Worm (Caenorhabditis elegans): ENCODE results near the gene nstp-3.
A peak's percentile ranks its signal among the peaks of the same experiment; 100 is the strongest.

nstp-3 gene

DNA sequence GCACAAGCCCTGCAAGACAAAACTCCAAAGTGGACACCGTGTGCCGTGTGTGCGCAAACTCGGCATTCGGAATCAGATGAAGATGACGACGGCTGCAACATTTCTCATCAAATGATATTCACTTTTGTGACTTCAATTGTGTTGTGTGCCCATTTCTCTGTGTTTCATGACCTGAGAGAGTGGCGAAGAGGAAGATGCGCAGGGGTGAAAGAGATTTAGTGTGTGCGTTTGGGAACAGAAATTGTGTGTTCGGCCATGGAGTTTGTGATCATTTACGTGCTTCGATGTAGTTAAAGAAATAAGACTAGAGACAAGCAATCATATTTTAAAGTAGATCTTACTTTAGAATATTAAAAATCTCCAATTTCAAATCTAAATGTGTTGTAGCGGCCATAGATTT lies 9.4 kb downstream of the nstp-3 start:
- TF ChIP-seq lsy-2 (tag; optimal IDR thresholded peaks at IDR 0.05) (peak in 1 of 2 experiments; percentile 10), sma-9 (GFP tag; optimal IDR thresholded peaks at IDR 0.05) (peak; percentile 20), sma-9 (tag; optimal IDR thresholded peaks at IDR 0.05) (no peak), fos-1 (tag; optimal IDR thresholded peaks at IDR 0.05) (peak; percentile 18), ztf-4 (tag; optimal IDR thresholded peaks at IDR 0.05) (no peak)

DNA sequence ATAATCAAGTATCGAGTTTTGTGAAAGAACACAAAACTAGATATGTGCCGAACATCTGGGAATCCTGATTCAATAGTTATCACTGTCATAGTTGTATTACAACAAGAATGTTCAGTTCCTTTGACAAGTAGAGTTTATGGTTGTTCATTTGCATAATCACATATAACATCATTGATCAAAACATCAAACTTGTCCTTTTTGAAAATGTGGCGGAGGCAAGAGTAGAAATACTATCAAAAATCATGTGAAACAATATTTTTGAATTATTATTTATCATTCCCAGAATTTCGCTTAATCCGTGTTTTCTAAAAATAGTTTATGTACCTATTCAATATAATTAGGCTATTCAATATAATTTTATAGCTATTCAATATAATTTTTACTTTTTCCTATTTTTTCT lies 12.7 kb downstream of the nstp-3 start, which contains the start of gene F44E7.7:
F44E7.7 (minus strand) TSS at position 101 of the 400 bp plus-strand sequence.
- TF ChIP-seq fos-1 (tag; optimal IDR thresholded peaks at IDR 0.05) (no peak), blmp-1 (tag; optimal IDR thresholded peaks at IDR 0.05; ENCODE audit: insufficient read depth) (no peak), sem-4 (tag; optimal IDR thresholded peaks at IDR 0.05) (no peak), nhr-6 (tag; optimal IDR thresholded peaks at IDR 0.05) (no peak), gmeb-1 (tag; optimal IDR thresholded peaks at IDR 0.05) (no peak), unc-55 (GFP tag; optimal IDR thresholded peaks at IDR 0.05) (no peak), snpc-4 (tag; optimal IDR thresholded peaks at IDR 0.05) (no peak)

DNA sequence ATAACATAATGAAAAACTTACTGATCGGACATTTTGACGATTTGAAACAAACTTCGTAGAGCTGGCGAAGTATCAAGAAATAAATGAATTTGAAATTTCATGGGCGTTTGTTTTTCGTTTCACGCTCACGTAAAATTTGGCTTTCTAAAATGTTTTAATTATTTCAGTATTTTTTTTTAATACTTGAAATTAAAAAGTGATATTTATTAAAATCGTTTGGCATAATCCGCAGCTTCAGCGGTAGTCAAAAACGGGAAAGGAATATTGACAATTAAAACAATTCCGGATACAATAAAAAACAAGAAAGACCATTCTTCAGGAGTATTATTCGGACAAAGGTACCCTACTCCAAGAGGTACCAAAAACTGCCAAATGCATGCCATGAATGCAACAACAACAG lies 15.3 kb downstream of the nstp-3 start, which contains the start of gene fbxa-183:
fbxa-183 (minus strand) TSS at position 101 of the 400 bp plus-strand sequence.
- no peak for TF ChIP-seq mbf-1 (tag; optimal IDR thresholded peaks at IDR 0.05)
- no peak for TF ChIP-seq nhr-237 (tag; optimal IDR thresholded peaks at IDR 0.05)
- TF ChIP-seq elt-1 (tag; optimal IDR thresholded peaks at IDR 0.05): no peak
- TF ChIP-seq R02D3.7 (tag; optimal IDR thresholded peaks at IDR 0.05): no peak
- no peak for TF ChIP-seq gmeb-1 (tag; optimal IDR thresholded peaks at IDR 0.05)
- no peak for TF ChIP-seq nhr-6 (tag; optimal IDR thresholded peaks at IDR 0.05)
- no peak for TF ChIP-seq zag-1 (tag; optimal IDR thresholded peaks at IDR 0.05)
- TF ChIP-seq unc-39 (tag; optimal IDR thresholded peaks at IDR 0.05): no peak
- TF ChIP-seq ama-1 (optimal IDR thresholded peaks at IDR 0.05): no peak
- TF ChIP-seq unc-55 (GFP tag; optimal IDR thresholded peaks at IDR 0.05): no peak
- TF ChIP-seq lsy-2 (tag; optimal IDR thresholded peaks at IDR 0.05): no peak
- TF ChIP-seq unc-62 (GFP tag; optimal IDR thresholded peaks at IDR 0.05): no peak
- no peak for TF ChIP-seq C34F6.9 (tag; optimal IDR thresholded peaks at IDR 0.05)
- TF ChIP-seq nhr-10 (tag; optimal IDR thresholded peaks at IDR 0.05): no peak
- TF ChIP-seq sem-4 (tag; optimal IDR thresholded peaks at IDR 0.05): no peak
- no peak for TF ChIP-seq ceh-16 (tag; optimal IDR thresholded peaks at IDR 0.05)
- no peak for TF ChIP-seq lin-11 (tag; optimal IDR thresholded peaks at IDR 0.05)

DNA sequence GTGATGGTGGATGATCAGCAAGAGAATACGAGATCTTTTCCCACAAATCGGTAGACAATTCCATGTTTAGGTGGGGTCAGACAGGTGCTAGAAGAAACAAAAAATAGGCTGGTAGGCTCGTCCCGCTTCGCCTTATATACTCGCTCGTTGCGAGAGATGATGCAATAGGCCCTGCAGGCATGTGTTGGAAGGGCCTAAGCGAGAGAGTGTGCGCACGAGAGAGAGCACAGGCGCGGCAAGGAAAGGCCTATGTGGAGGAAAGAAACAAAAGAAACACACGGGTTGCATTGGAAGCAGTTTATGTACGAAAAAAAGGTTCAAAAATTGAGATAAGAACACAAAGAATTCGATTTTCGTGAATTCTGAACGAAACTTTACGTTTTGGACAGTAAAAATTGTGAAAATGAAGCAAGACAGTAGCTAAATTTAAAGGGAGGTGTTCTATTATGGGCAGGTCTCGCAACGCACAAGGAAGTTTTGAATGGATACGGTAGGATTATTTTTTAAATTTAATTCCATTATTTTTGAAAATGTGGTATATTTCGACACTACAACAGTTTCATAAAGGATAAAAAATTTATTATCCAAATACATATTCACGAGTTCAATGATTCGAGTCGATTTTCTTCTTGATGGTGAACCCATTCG lies 17.2 kb downstream of the nstp-3 start, which contains the start of gene F44E7.5:
F44E7.5 (minus strand) TSS at position 210 of the 648 bp plus-strand sequence.
- no peak for TF ChIP-seq egl-27 (tag; optimal IDR thresholded peaks at IDR 0.05)
- no peak for TF ChIP-seq zag-1 (tag; optimal IDR thresholded peaks at IDR 0.05)
- peak; percentile 78 for TF ChIP-seq nhr-25 (tag; optimal IDR thresholded peaks at IDR 0.05)
- TF ChIP-seq aly-2 (tag; optimal IDR thresholded peaks at IDR 0.05): no peak
- no peak for TF ChIP-seq nhr-11 (tag; optimal IDR thresholded peaks at IDR 0.05)
- peak; percentile 61 to 76 for TF ChIP-seq mdl-1 (tag; optimal IDR thresholded peaks at IDR 0.05)
- no peak for TF ChIP-seq mbf-1 (tag; optimal IDR thresholded peaks at IDR 0.05)
- TF ChIP-seq nhr-21 (tag; optimal IDR thresholded peaks at IDR 0.05): peak; percentile 57
- TF ChIP-seq nhr-77 (tag; optimal IDR thresholded peaks at IDR 0.05): no peak
- TF ChIP-seq gmeb-1 (tag; optimal IDR thresholded peaks at IDR 0.05): peak; percentile 65
- peak; percentile 60 for TF ChIP-seq sma-3 (GFP tag; optimal IDR thresholded peaks at IDR 0.05)
- TF ChIP-seq Y55F3AM.14 (GFP tag; optimal IDR thresholded peaks at IDR 0.05): peak; percentile 43
- no peak for TF ChIP-seq elt-3 (tag; optimal IDR thresholded peaks at IDR 0.05)
- peak; percentile 81 for TF ChIP-seq crh-2 (tag; optimal IDR thresholded peaks at IDR 0.05)
- TF ChIP-seq nhr-6 (tag; optimal IDR thresholded peaks at IDR 0.05): no peak
- TF ChIP-seq dmd-4 (tag; optimal IDR thresholded peaks at IDR 0.05): no peak
- peak; percentile 37 for TF ChIP-seq blmp-1 (tag; optimal IDR thresholded peaks at IDR 0.05; ENCODE audit: insufficient read depth)
- TF ChIP-seq nhr-10 (tag; optimal IDR thresholded peaks at IDR 0.05): no peak
- no peak for TF ChIP-seq nhr-12 (tag; optimal IDR thresholded peaks at IDR 0.05)
- no peak for TF ChIP-seq sem-4 (tag; optimal IDR thresholded peaks at IDR 0.05)
- no peak for TF ChIP-seq mab-5 (tag; optimal IDR thresholded peaks at IDR 0.05)
- no peak for TF ChIP-seq ztf-4 (tag; optimal IDR thresholded peaks at IDR 0.05)
- no peak for TF ChIP-seq ZK546.5 (tag; optimal IDR thresholded peaks at IDR 0.05)
- TF ChIP-seq ztf-11 (tag; optimal IDR thresholded peaks at IDR 0.05): no peak
- TF ChIP-seq lin-11 (tag; optimal IDR thresholded peaks at IDR 0.05): no peak
- no peak for TF ChIP-seq R02D3.7 (tag; optimal IDR thresholded peaks at IDR 0.05)
- no peak for TF ChIP-seq alr-1 (tag; optimal IDR thresholded peaks at IDR 0.05)
- no peak for TF ChIP-seq unc-39 (tag; optimal IDR thresholded peaks at IDR 0.05)
- TF ChIP-seq lin-39 (tag; optimal IDR thresholded peaks at IDR 0.05): no peak
- no peak for TF ChIP-seq nhr-237 (tag; optimal IDR thresholded peaks at IDR 0.05)
- peak; percentile 91 for TF ChIP-seq fos-1 (tag; optimal IDR thresholded peaks at IDR 0.05)
- TF ChIP-seq ceh-16 (tag; optimal IDR thresholded peaks at IDR 0.05): no peak
- TF ChIP-seq F13H6.1 (tag; optimal IDR thresholded peaks at IDR 0.05): peak; percentile 39
- TF ChIP-seq C34F6.9 (tag; optimal IDR thresholded peaks at IDR 0.05): peak; percentile 74
- no peak for TF ChIP-seq unc-62 (GFP tag; optimal IDR thresholded peaks at IDR 0.05)
- no peak for TF ChIP-seq nhr-23 (tag; optimal IDR thresholded peaks at IDR 0.05)
- TF ChIP-seq unc-55 (GFP tag; optimal IDR thresholded peaks at IDR 0.05): peak; percentile 62
- TF ChIP-seq snpc-4 (tag; optimal IDR thresholded peaks at IDR 0.05): peak; percentile 40
- TF ChIP-seq lin-13 (GFP tag; optimal IDR thresholded peaks at IDR 0.05): peak; percentile 70
- TF ChIP-seq ama-1 (optimal IDR thresholded peaks at IDR 0.05): no peak
- peak; percentile 5 to 69 for TF ChIP-seq lsy-2 (tag; optimal IDR thresholded peaks at IDR 0.05)

Measured in whole organism, L2 larva.